Worm (Caenorhabditis elegans) whole organism, young adult: Measurements from ENCODE around the gene Y57A10C.10.

Experiments used
- C06A6.2 ChIP-seq: fragments of 200-800 bp; sonication (Bioruptor generic); conservative IDR thresholded peaks from 2 replicates; pipeline ENCODE4 v1.3.6; 2022; ENCODE audit warnings: missing genetic modification characterization, missing compliant biosample characterization
- F37B4.10 ChIP-seq: fragments of 200-800 bp; sonication (Bioruptor generic); IDR thresholded peaks from 2 replicates; pipeline ENCODE4 v1.3.6; 2022; ENCODE audit warnings: missing genetic modification characterization, missing compliant biosample characterization
- F49E8.2 ChIP-seq: sonication (generic microtip); optimal IDR thresholded peaks from 3 replicates; lab custom pipeline; 2017; ENCODE audit warnings: missing genetic modification characterization, mild to moderate bottlenecking, missing compliant biosample characterization, antibody characterized with exemption, moderate library complexity; ENCODE audit not compliant: insufficient read depth
- K12H6.12 ChIP-seq: fragments of 200-800 bp; sonication (Bioruptor generic); optimal IDR thresholded peaks from 2 replicates; lab custom pipeline; 2018; ENCODE audit warnings: mild to moderate bottlenecking, missing genetic modification characterization, missing compliant biosample characterization
- athp-1 ChIP-seq: sonication (generic microtip); optimal IDR thresholded peaks from 2 replicates; lab custom pipeline; 2017; ENCODE audit warnings: mild to moderate bottlenecking, missing genetic modification characterization, missing compliant biosample characterization
- ceh-27 ChIP-seq: fragments of 200-800 bp; sonication (Bioruptor generic); optimal IDR thresholded peaks from 2 replicates; lab custom pipeline; 2018; ENCODE audit warnings: mild to moderate bottlenecking, missing genetic modification characterization, moderate library complexity, missing compliant biosample characterization
- him-1 ChIP-seq: sonication (generic microtip); optimal IDR thresholded peaks from 2 replicates; lab custom pipeline; 2016; ENCODE audit warnings: missing genotype, missing genetic modification reagents, missing genetic modification characterization, missing compliant biosample characterization
- rpc-1 ChIP-seq, 2 experiments: fragments of 150-350 bp in 1 of 2; sonication (generic microtip) in 1 of 2; optimal IDR thresholded peaks; 2 replicates each; lab custom pipeline; 2014 to 2018; ENCODE audit warnings: missing biosample characterization in 1 of 2, missing genetic modification characterization in 1 of 2, missing genetic modification reagents in 1 of 2, missing genotype in 1 of 2
- snpc-1.1 ChIP-seq: sonication (generic microtip); optimal IDR thresholded peaks from 2 replicates; lab custom pipeline; 2017; ENCODE audit warnings: missing genetic modification characterization, mild to moderate bottlenecking, missing compliant biosample characterization, antibody characterized with exemption, moderate library complexity, missing genotype, missing genetic modification reagents; ENCODE audit not compliant: insufficient read depth

DNA sequence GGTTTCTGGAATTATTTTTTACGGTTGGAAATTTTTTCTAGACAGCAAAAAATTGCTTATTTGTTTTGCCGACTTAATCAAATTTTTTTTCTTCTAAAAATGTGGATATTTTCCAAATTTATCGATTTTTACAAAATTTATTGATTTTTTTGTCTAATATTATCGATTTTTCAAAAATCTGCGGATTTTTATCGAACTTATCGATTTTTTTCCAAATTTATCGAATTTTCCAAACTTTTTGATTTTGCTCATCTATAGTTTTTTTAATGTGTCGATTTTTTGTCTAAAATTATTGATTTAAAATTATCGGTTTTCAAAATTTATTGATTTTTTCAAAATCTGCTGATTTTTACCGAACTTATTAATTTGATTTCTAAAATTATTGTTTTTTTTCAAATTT lies 46.9 kb downstream of the Y57A10C.10 start:
- no peak for TF ChIP-seq K12H6.12 (tag; lab: Kevin White, UChicago)
- TF ChIP-seq him-1 (tag; lab: Kevin White, UChicago) = no peak
- no peak for TF ChIP-seq ceh-27 (GFP tag; lab: Kevin White, UChicago)
- TF ChIP-seq snpc-1.1 (tag; lab: Kevin White, UChicago) = no peak
- TF ChIP-seq F49E8.2 (tag; lab: Kevin White, UChicago) = no peak
- no peak for TF ChIP-seq F37B4.10 (GFP tag; lab: Robert Waterston, UW)
- no peak for TF ChIP-seq rpc-1 (optimal IDR thresholded peaks at IDR 0.05; lab: Kevin White, UChicago)
- no peak for TF ChIP-seq rpc-1 (tag; optimal IDR thresholded peaks at IDR 0.05; lab: Kevin White, UChicago)
- TF ChIP-seq athp-1 (tag; lab: Kevin White, UChicago) = no peak
- no peak for TF ChIP-seq C06A6.2
